Worm (Caenorhabditis elegans) whole organism, L3 larva: ENCODE measurements around the gene T16G12.12.

Source experiments
- R02D3.7 ChIP-seq: fragments of 150-350 bp; optimal IDR thresholded peaks from 2 replicates; lab custom pipeline; 2014; ENCODE audit warnings: missing biosample characterization, missing genetic modification characterization
- ama-1 ChIP-seq: fragments of 150-350 bp; optimal IDR thresholded peaks from 2 replicates; lab custom pipeline; 2018
- ceh-28 ChIP-seq: fragments of 150-350 bp; optimal IDR thresholded peaks from 2 replicates; lab custom pipeline; 2014; ENCODE audit warnings: missing biosample characterization, missing genetic modification reagents, missing genetic modification characterization
- ceh-9 ChIP-seq: sonication (generic microtip); optimal IDR thresholded peaks from 2 replicates; lab custom pipeline; 2018; ENCODE audit warnings: missing biosample characterization, missing genetic modification characterization
- egl-27 ChIP-seq: sonication (generic microtip); optimal IDR thresholded peaks from 4 replicates; lab custom pipeline; 2017; ENCODE audit warnings: missing biosample characterization, missing genetic modification reagents, missing genetic modification characterization
- egl-5 ChIP-seq: fragments of 150-350 bp; optimal IDR thresholded peaks from 2 replicates; lab custom pipeline; 2017; ENCODE audit warnings: missing biosample characterization, missing genetic modification reagents, missing genetic modification characterization, inconsistent platforms
- eor-1 ChIP-seq, 2 experiments: fragments of 150-350 bp; optimal IDR thresholded peaks; 2 replicates each; lab custom pipeline; 2014 to 2018; ENCODE audit warnings: missing biosample characterization in 2 of 2, missing genetic modification characterization in 2 of 2
- lin-39 ChIP-seq: fragments of 150-350 bp; optimal IDR thresholded peaks from 2 replicates; lab custom pipeline; 2018; ENCODE audit warnings: missing biosample characterization, missing genetic modification reagents, missing genetic modification characterization
- nhr-11 ChIP-seq: fragments of 150-350 bp; optimal IDR thresholded peaks from 2 replicates; lab custom pipeline; 2014; ENCODE audit warnings: missing biosample characterization, missing genetic modification characterization
- nhr-237 ChIP-seq: fragments of 150-350 bp; optimal IDR thresholded peaks from 2 replicates; lab custom pipeline; 2014; ENCODE audit warnings: missing biosample characterization, missing genetic modification characterization
- nhr-77 ChIP-seq: fragments of 150-350 bp; optimal IDR thresholded peaks from 2 replicates; lab custom pipeline; 2014; ENCODE audit warnings: missing biosample characterization, missing genetic modification characterization
- skn-1 ChIP-seq: fragments of 150-350 bp; optimal IDR thresholded peaks from 2 replicates; lab custom pipeline; 2014; ENCODE audit warnings: missing biosample characterization, missing genetic modification characterization
- ztf-11 ChIP-seq: fragments of 150-350 bp; optimal IDR thresholded peaks from 2 replicates; lab custom pipeline; 2014; ENCODE audit warnings: missing biosample characterization, missing genetic modification characterization

- TF ChIP-seq egl-27 (tag; lab: Kevin White, UChicago) (no peak), lin-39 (tag; lab: Kevin White, UChicago) (no peak), R02D3.7 (tag; lab: Kevin White, UChicago) (no peak), skn-1 (no peak), egl-5 (tag; lab: Kevin White, UChicago) (no peak), ztf-11 (tag; lab: Kevin White, UChicago) (no peak), eor-1 (tag; optimal IDR thresholded peaks at IDR 0.05; lab: Kevin White, UChicago) (no peak), nhr-237 (tag; lab: Kevin White, UChicago) (no peak), nhr-11 (tag; lab: Kevin White, UChicago) (no peak), nhr-77 (tag; lab: Kevin White, UChicago) (no peak), ceh-28 (tag; lab: Kevin White, UChicago) (no peak), ama-1 (lab: Kevin White, UChicago) (no peak), ceh-9 (tag; lab: Kevin White, UChicago) (no peak)
These were observed 32.6 kb downstream of the T16G12.12 start, which contains the start of gene T16H12.2 for ce11 chrIII:10085983-10086382.
